Worm (Caenorhabditis elegans) whole organism, midembryonic: ENCODE data around the gene num-1.

Experiments used
- T22C8.4 ChIP-seq: fragments of 200-800 bp; sonication (Bioruptor generic); IDR thresholded peaks from 2 replicates; pipeline ENCODE4 v1.3.6; 2022; ENCODE audit warnings: missing genetic modification characterization, missing compliant biosample characterization
- cog-1 ChIP-seq: sonication (generic microtip); optimal IDR thresholded peaks from 2 replicates; lab custom pipeline; 2016; ENCODE audit warnings: missing genetic modification characterization, missing compliant biosample characterization
- flt-1 ChIP-seq: fragments of 200-800 bp; sonication (Bioruptor generic); IDR thresholded peaks from 2 replicates; pipeline ENCODE4 v1.3.6; 2022; ENCODE audit warnings: missing genetic modification characterization, missing compliant biosample characterization
- klf-2 ChIP-seq: fragments of 200-800 bp; sonication (Bioruptor generic); conservative IDR thresholded peaks from 2 replicates; pipeline ENCODE4 v1.3.6; 2022; ENCODE audit warnings: missing genetic modification reagents, missing genetic modification characterization, missing compliant biosample characterization
- med-1 ChIP-seq: sonication (generic microtip); optimal IDR thresholded peaks from 2 replicates; lab custom pipeline; 2017; ENCODE audit warnings: missing genetic modification characterization, mild to moderate bottlenecking, missing compliant biosample characterization, antibody characterized with exemption, missing genetic modification reagents; ENCODE audit not compliant: insufficient read depth
- tab-1 ChIP-seq: fragments of 200-800 bp; sonication (Bioruptor generic); IDR thresholded peaks from 2 replicates; pipeline ENCODE4 v1.3.6; 2022; ENCODE audit warnings: missing genetic modification characterization, missing compliant biosample characterization
- ztf-23 ChIP-seq: fragments of 200-800 bp; sonication (Bioruptor generic); IDR thresholded peaks from 2 replicates; pipeline ENCODE4 v1.3.6; 2022; ENCODE audit warnings: missing genetic modification reagents, missing genetic modification characterization, missing compliant biosample characterization
- ztf-29 ChIP-seq: fragments of 200-800 bp; sonication (Bioruptor generic); IDR thresholded peaks from 2 replicates; pipeline ENCODE4 v1.3.6; 2022; ENCODE audit warnings: missing genetic modification reagents, missing genetic modification characterization, missing compliant biosample characterization

DNA sequence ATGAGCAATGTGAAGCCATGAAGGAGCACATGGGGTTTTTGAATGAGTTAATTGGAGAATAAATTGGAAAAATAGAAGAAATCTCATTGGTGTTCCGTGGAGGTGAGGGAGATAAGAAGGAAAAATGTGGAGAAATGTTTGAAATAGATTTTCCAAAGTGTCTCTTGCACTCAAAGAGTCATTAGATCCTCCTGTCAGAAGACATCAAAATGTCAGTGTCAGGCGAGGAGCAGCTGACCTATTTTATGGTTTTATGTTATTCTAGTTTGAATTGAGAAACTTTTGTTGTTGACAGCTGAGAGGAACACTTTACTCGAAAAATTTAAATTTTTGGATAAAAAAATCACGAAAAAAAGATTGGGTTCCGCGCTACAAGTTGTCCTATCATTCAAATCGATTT is 21.0 kb downstream of the num-1 start, which contains the start of gene clec-264:
- TF ChIP-seq klf-2 (GFP tag; lab: Robert Waterston, UW) (no peak), T22C8.4 (GFP tag; lab: Robert Waterston, UW) (no peak), cog-1 (no peak), ztf-29 (GFP tag; lab: Robert Waterston, UW) (no peak), med-1 (GFP tag; lab: Kevin White, UChicago) (no peak), flt-1 (GFP tag; lab: Robert Waterston, UW) (no peak), tab-1 (GFP tag; lab: Robert Waterston, UW) (no peak), ztf-23 (GFP tag; lab: Robert Waterston, UW) (no peak)
